Worm (Caenorhabditis elegans) whole organism, young adult: ENCODE data around the gene T13C5.2.

Source experiments
- B0336.3 ChIP-seq: fragments of 200-800 bp; sonication (Bioruptor generic); IDR thresholded peaks from 2 replicates; pipeline ENCODE4 v1.3.6; 2022; ENCODE audit warnings: missing genetic modification characterization, missing compliant biosample characterization
- F23B12.7 ChIP-seq: sonication (generic microtip); optimal IDR thresholded peaks from 2 replicates; lab custom pipeline; 2017; ENCODE audit warnings: missing genetic modification characterization, mild to moderate bottlenecking, missing compliant biosample characterization, antibody characterized with exemption, moderate library complexity; ENCODE audit not compliant: insufficient read depth
- F37B4.10 ChIP-seq: fragments of 200-800 bp; sonication (Bioruptor generic); IDR thresholded peaks from 2 replicates; pipeline ENCODE4 v1.3.6; 2022; ENCODE audit warnings: missing genetic modification characterization, missing compliant biosample characterization
- Y53F4B.3 ChIP-seq: fragments of 200-800 bp; sonication (Bioruptor generic); IDR thresholded peaks from 2 replicates; pipeline ENCODE4 v1.3.6; 2022; ENCODE audit warnings: missing genetic modification reagents, missing genetic modification characterization, missing compliant biosample characterization
- Y67H2A.10 ChIP-seq: fragments of 200-800 bp; sonication (Bioruptor generic); conservative IDR thresholded peaks from 2 replicates; pipeline ENCODE4 v1.3.6; 2022; ENCODE audit warnings: missing genetic modification reagents, missing genetic modification characterization, missing compliant biosample characterization
- Y79H2A.3 ChIP-seq: fragments of 200-800 bp; sonication (Bioruptor generic); conservative IDR thresholded peaks from 2 replicates; pipeline ENCODE4 v1.3.6; 2022; ENCODE audit warnings: missing genetic modification reagents, missing genetic modification characterization, missing compliant biosample characterization
- akir-1 ChIP-seq: fragments of 200-800 bp; sonication (Bioruptor generic); optimal IDR thresholded peaks from 2 replicates; lab custom pipeline; 2018; ENCODE audit warnings: mild to moderate bottlenecking, missing genetic modification characterization, moderate library complexity, missing compliant biosample characterization
- aptf-2 ChIP-seq: fragments of 200-800 bp; sonication (Bioruptor generic); conservative IDR thresholded peaks from 2 replicates; pipeline ENCODE4 v1.3.6; 2022; ENCODE audit warnings: missing genetic modification reagents, missing genetic modification characterization, missing compliant biosample characterization
- atf-7 ChIP-seq: sonication (generic microtip); optimal IDR thresholded peaks from 2 replicates; lab custom pipeline; 2017; ENCODE audit warnings: mild to moderate bottlenecking, missing genetic modification characterization, missing compliant biosample characterization
- bed-1 ChIP-seq: fragments of 200-800 bp; sonication (Bioruptor generic); IDR thresholded peaks from 2 replicates; pipeline ENCODE4 v1.3.6; 2022; ENCODE audit warnings: missing genetic modification reagents, missing genetic modification characterization, missing compliant biosample characterization
- cebp-1 ChIP-seq, 2 experiments: fragments of 200-800 bp in 1 of 2; sonication (Bioruptor generic) in 1 of 2; sonication (generic microtip) in 1 of 2; IDR thresholded peaks in 1 of 2; optimal IDR thresholded peaks in 1 of 2; 2 replicates each; pipeline versions ENCODE4 v1.3.6 to Lab custom; 2017 to 2022; ENCODE audit warnings: missing compliant biosample characterization in 2 of 2, missing genetic modification characterization in 2 of 2, mild to moderate bottlenecking in 1 of 2, missing genetic modification reagents in 1 of 2, moderate library complexity in 1 of 2
- ceh-27 ChIP-seq: fragments of 200-800 bp; sonication (Bioruptor generic); optimal IDR thresholded peaks from 2 replicates; lab custom pipeline; 2018; ENCODE audit warnings: mild to moderate bottlenecking, missing genetic modification characterization, moderate library complexity, missing compliant biosample characterization
- chd-7 ChIP-seq: sonication (generic microtip); optimal IDR thresholded peaks from 2 replicates; lab custom pipeline; 2016; ENCODE audit warnings: mild to moderate bottlenecking, missing genetic modification characterization, moderate library complexity, missing compliant biosample characterization
- gei-17 ChIP-seq: fragments of 200-800 bp; sonication (Bioruptor generic); optimal IDR thresholded peaks from 2 replicates; lab custom pipeline; 2018; ENCODE audit warnings: mild to moderate bottlenecking, missing genetic modification characterization, missing compliant biosample characterization
- hlh-12 ChIP-seq: sonication (generic microtip); optimal IDR thresholded peaks from 2 replicates; lab custom pipeline; 2016; ENCODE audit warnings: missing genetic modification characterization, missing compliant biosample characterization
- lsl-1 ChIP-seq: fragments of 200-800 bp; sonication (Bioruptor generic); optimal IDR thresholded peaks from 2 replicates; lab custom pipeline; 2018; ENCODE audit warnings: mild to moderate bottlenecking, missing genetic modification characterization, moderate library complexity, missing compliant biosample characterization
- madf-3 ChIP-seq: fragments of 200-800 bp; sonication (Bioruptor generic); IDR thresholded peaks from 2 replicates; pipeline ENCODE4 v1.3.6; 2022; ENCODE audit warnings: missing genetic modification reagents, missing genetic modification characterization, missing compliant biosample characterization
- mcd-1 ChIP-seq: fragments of 200-800 bp; sonication (Bioruptor generic); IDR thresholded peaks from 2 replicates; pipeline ENCODE4 v1.3.6; 2022; ENCODE audit warnings: missing genetic modification reagents, missing genetic modification characterization, missing compliant biosample characterization
- nfya-1 ChIP-seq: sonication (generic microtip); optimal IDR thresholded peaks from 2 replicates; lab custom pipeline; 2017; ENCODE audit warnings: antibody characterized with exemption, missing compliant biosample characterization, missing genetic modification characterization, borderline replicate concordance; ENCODE audit not compliant: insufficient read depth
- nhr-179 ChIP-seq: sonication (generic microtip); optimal IDR thresholded peaks from 2 replicates; lab custom pipeline; 2016; ENCODE audit warnings: mild to moderate bottlenecking, missing genetic modification characterization, missing compliant biosample characterization
- pbrm-1 ChIP-seq: fragments of 200-800 bp; sonication (Bioruptor generic); IDR thresholded peaks from 2 replicates; pipeline ENCODE4 v1.3.6; 2022; ENCODE audit warnings: missing genetic modification reagents, missing genetic modification characterization, missing compliant biosample characterization
- pha-4 ChIP-seq: fragments of 150-350 bp; sonication (generic microtip); optimal IDR thresholded peaks from 2 replicates; lab custom pipeline; 2014; ENCODE audit warnings: missing biosample characterization, missing genetic modification reagents, missing genetic modification characterization
- rpc-1 ChIP-seq, 2 experiments: fragments of 150-350 bp in 1 of 2; sonication (generic microtip) in 1 of 2; optimal IDR thresholded peaks; 2 replicates each; lab custom pipeline; 2014 to 2018; ENCODE audit warnings: missing biosample characterization in 1 of 2, missing genetic modification characterization in 1 of 2, missing genetic modification reagents in 1 of 2, missing genotype in 1 of 2
- sea-2 ChIP-seq: fragments of 200-800 bp; sonication (Bioruptor generic); IDR thresholded peaks from 2 replicates; pipeline ENCODE4 v1.3.6; 2022; ENCODE audit warnings: missing genetic modification characterization, missing compliant biosample characterization
- snpc-1.3 ChIP-seq: sonication (generic microtip); optimal IDR thresholded peaks from 2 replicates; lab custom pipeline; 2017; ENCODE audit warnings: missing genetic modification characterization, mild to moderate bottlenecking, missing compliant biosample characterization, antibody characterized with exemption, moderate library complexity, missing genotype, missing genetic modification reagents; ENCODE audit not compliant: insufficient read depth
- snpc-4 ChIP-seq, 5 experiments: fragments of 150-350 bp in 1 of 5; sonication (generic microtip) in 4 of 5; optimal IDR thresholded peaks; 2 replicates each; lab custom pipeline; 2014 to 2018; ENCODE audit warnings: missing genetic modification characterization in 5 of 5, missing biosample characterization in 3 of 5, antibody characterized with exemption in 2 of 5, mild to moderate bottlenecking in 2 of 5, missing compliant biosample characterization in 2 of 5, missing genotype in 2 of 5, moderate library complexity in 2 of 5, missing genetic modification reagents in 1 of 5
- tbp1 ChIP-seq: fragments of 200-800 bp; sonication (Bioruptor generic); optimal IDR thresholded peaks from 2 replicates; lab custom pipeline; 2018; ENCODE audit warnings: mild to moderate bottlenecking, missing genetic modification characterization, missing compliant biosample characterization
- tlf-1 ChIP-seq: fragments of 200-800 bp; sonication (Bioruptor generic); optimal IDR thresholded peaks from 2 replicates; lab custom pipeline; 2018; ENCODE audit warnings: mild to moderate bottlenecking, missing genetic modification characterization, missing compliant biosample characterization
- unc-130 ChIP-seq: sonication (generic microtip); optimal IDR thresholded peaks from 2 replicates; lab custom pipeline; 2016; ENCODE audit warnings: missing genetic modification reagents, missing genetic modification characterization, missing compliant biosample characterization
- unc-62 ChIP-seq: fragments of 150-350 bp; optimal IDR thresholded peaks from 2 replicates; lab custom pipeline; 2014; ENCODE audit warnings: missing biosample characterization, missing genetic modification reagents, missing genetic modification characterization
- zfh-2 ChIP-seq: fragments of 200-800 bp; sonication (Bioruptor generic); conservative IDR thresholded peaks from 2 replicates; pipeline ENCODE4 v1.3.6; 2022; ENCODE audit warnings: missing genetic modification reagents, missing genetic modification characterization, missing compliant biosample characterization
- zim-3 ChIP-seq: sonication (generic microtip); optimal IDR thresholded peaks from 2 replicates; lab custom pipeline; 2017; ENCODE audit warnings: mild to moderate bottlenecking, missing genetic modification characterization, moderate library complexity, missing compliant biosample characterization
- ztf-18 ChIP-seq: sonication (generic microtip); optimal IDR thresholded peaks from 2 replicates; lab custom pipeline; 2016; ENCODE audit warnings: missing genotype, mild to moderate bottlenecking, missing genetic modification characterization, missing compliant biosample characterization
- ztf-26 ChIP-seq: sonication (generic microtip); optimal IDR thresholded peaks from 2 replicates; lab custom pipeline; 2017; ENCODE audit warnings: missing genetic modification characterization, missing compliant biosample characterization
- ztf-6 ChIP-seq: fragments of 200-800 bp; sonication (Bioruptor generic); IDR thresholded peaks from 2 replicates; pipeline ENCODE4 v1.3.6; 2022; ENCODE audit warnings: missing genetic modification reagents, missing genetic modification characterization, missing compliant biosample characterization

T13C5.2 gene

DNA sequence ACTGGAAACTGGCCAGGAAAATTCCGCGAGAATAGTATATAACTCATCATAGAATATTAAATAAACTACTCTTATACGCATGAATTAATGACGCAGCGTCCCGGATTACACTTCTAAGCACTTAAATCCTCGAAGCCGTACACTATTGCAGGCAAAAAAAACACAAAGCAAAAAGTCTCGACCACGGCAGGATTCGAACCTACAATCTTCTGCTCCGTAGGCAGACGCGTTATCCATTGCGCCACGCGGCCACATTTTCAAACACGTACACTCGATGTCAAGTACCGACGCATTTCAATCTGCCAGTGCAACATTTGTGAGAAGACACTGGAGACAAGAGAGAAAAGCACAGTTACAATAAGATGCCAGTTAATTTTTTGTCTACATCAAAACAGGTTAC, 35.1 kb downstream of the T13C5.2 start (continued):
- 0 out of 2 replicates have a peak, but pooled peaks have one; percentile 23 for TF ChIP-seq madf-3 (GFP tag; lab: Robert Waterston, UW)
- TF ChIP-seq mcd-1 (GFP tag; lab: Robert Waterston, UW) = no peak
- peak; percentile 15 for TF ChIP-seq unc-130 (GFP tag; lab: Kevin White, UChicago)
- TF ChIP-seq cebp-1 (GFP tag; IDR thresholded peaks at IDR 0.05; lab: Robert Waterston, UW) = no peak
- TF ChIP-seq cebp-1 (tag; optimal IDR thresholded peaks at IDR 0.05; lab: Kevin White, UChicago) = no peak
- peak; percentile 63 for TF ChIP-seq chd-7
- peak; percentile 66 for TF ChIP-seq zim-3
- peak; percentile 83 for TF ChIP-seq rpc-1 (optimal IDR thresholded peaks at IDR 0.05; lab: Kevin White, UChicago)
- TF ChIP-seq rpc-1 (tag; optimal IDR thresholded peaks at IDR 0.05; lab: Kevin White, UChicago) = peak; percentile 86
- TF ChIP-seq tlf-1 (GFP tag; lab: Kevin White, UChicago) = peak; percentile 32
- TF ChIP-seq ztf-6 = no peak
- no peak for TF ChIP-seq Y79H2A.3 (GFP tag; lab: Robert Waterston, UW)

DNA sequence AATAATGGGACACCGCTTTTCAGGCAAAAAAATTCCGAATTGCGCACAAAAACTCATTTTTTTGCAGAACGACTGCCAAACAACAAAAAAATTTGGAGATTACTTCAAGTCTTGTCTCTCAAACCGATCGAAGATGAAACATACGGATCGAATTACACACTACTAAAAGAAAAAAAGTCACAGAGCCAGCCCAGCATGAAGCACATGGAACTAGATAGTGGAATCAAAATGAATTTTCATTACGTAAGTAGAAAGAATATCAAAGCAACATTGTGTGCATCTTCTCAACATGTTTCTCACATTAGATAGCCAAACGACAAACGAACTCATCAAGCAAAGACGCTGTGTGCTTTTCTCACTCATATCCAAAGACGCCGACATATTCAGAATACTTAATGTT, 36.3 kb downstream of the T13C5.2 start:
- no peak for TF ChIP-seq pbrm-1 (GFP tag; lab: Robert Waterston, UW)
- TF ChIP-seq B0336.3 = no peak
- TF ChIP-seq nhr-179 (tag; lab: Kevin White, UChicago) = no peak
- TF ChIP-seq Y67H2A.10 (GFP tag; lab: Robert Waterston, UW) = no peak
- TF ChIP-seq Y53F4B.3 (GFP tag; lab: Robert Waterston, UW) = no peak
- no peak for TF ChIP-seq F37B4.10 (GFP tag; lab: Robert Waterston, UW)
- TF ChIP-seq hlh-12 (tag; lab: Kevin White, UChicago) = no peak
- no peak for TF ChIP-seq bed-1
- no peak for TF ChIP-seq akir-1 (GFP tag; lab: Kevin White, UChicago)
- TF ChIP-seq ztf-26 (tag; lab: Kevin White, UChicago) = no peak
- no peak for TF ChIP-seq zim-3
- no peak for TF ChIP-seq ceh-27 (GFP tag; lab: Kevin White, UChicago)
- no peak for TF ChIP-seq tbp1 (GFP tag; lab: Kevin White, UChicago)
- no peak for TF ChIP-seq ztf-18 (tag; lab: Kevin White, UChicago)

DNA sequence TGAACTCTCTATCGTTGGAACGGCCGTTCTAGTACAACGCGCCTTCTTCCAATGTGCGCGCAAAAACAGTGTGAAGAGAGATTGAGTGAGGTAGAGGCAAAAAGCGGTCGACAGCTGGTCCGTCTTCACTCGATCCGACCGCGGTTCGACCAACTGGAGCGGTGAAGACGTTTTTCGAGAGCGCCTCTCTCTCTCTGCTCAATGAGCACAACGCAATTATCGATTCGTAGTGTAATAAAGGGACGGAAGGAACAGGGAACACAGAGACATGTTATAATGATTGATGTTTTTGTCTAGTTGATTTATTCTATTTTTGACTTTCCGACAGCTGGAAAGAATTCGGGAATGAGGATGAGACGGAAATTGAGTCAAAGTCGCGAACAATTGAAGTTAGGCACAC, 40.0 kb downstream of the T13C5.2 start:
- TF ChIP-seq zfh-2 (GFP tag; lab: Robert Waterston, UW) = 0 out of 2 replicates have a peak, but pooled peaks have one; percentile 21
- TF ChIP-seq sea-2 (GFP tag; lab: Robert Waterston, UW) = no peak

DNA sequence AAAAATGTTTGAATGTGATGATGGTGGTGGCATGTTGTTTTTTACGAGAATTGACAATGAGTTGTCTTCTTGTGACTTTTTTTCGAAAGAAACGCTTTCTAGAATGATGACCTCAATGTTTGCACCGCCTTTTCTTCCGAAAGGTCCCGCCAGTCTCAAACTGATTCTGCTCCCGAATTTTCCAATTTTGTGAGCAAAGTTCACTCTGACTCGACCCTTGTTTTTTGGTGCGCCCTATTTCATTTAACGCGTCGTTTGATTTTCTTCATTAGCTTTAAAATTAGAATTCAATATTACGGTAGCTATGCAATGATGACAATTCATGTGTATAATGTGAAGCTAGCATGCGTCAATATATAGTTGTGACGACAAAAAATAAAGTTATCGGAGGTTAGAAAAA, 45.9 kb downstream of the T13C5.2 start, which contains the start of gene lite-1:
Gene lite-1, minus strand, starts transcription at position 101 of the 400 bp plus-strand sequence.
- TF ChIP-seq aptf-2 = no peak
- TF ChIP-seq pha-4 (tag; lab: Kevin White, UChicago) = no peak
- no peak for TF ChIP-seq atf-7 (tag; lab: Kevin White, UChicago)
- no peak for TF ChIP-seq unc-62 (GFP tag; lab: Kevin White, UChicago)
- no peak for TF ChIP-seq pbrm-1 (GFP tag; lab: Robert Waterston, UW)
- TF ChIP-seq nfya-1 (tag; lab: Kevin White, UChicago) = no peak
- no peak for TF ChIP-seq snpc-1.3 (tag; lab: Kevin White, UChicago)
- no peak for TF ChIP-seq snpc-4 (GFP tag; optimal IDR thresholded peaks at IDR 0.05; lab: Kevin White, UChicago)
- TF ChIP-seq snpc-4 (tag; optimal IDR thresholded peaks at IDR 0.05; lab: Kevin White, UChicago) = no peak
- no peak for TF ChIP-seq F23B12.7
- TF ChIP-seq gei-17 (GFP tag; lab: Kevin White, UChicago) = no peak
- TF ChIP-seq lsl-1 (GFP tag; lab: Kevin White, UChicago) = no peak
